Worm (Caenorhabditis elegans) whole organism, L1 larva: ENCODE measurements around the gene Y80D4G.2.

Experiments used
- C16A3.4 ChIP-seq: fragments of 150-350 bp; optimal IDR thresholded peaks from 2 replicates; lab custom pipeline; 2014; ENCODE audit warnings: missing biosample characterization, missing genetic modification characterization
- C34B4.2 ChIP-seq: sonication (generic microtip); optimal IDR thresholded peaks from 2 replicates; lab custom pipeline; 2017; ENCODE audit warnings: mild to moderate bottlenecking, missing genetic modification characterization, missing compliant biosample characterization
- F16B12.6 ChIP-seq: fragments of 150-350 bp; optimal IDR thresholded peaks from 2 replicates; lab custom pipeline; 2014; ENCODE audit warnings: missing biosample characterization, missing genetic modification characterization
- aly-2 ChIP-seq: fragments of 150-350 bp; optimal IDR thresholded peaks from 2 replicates; lab custom pipeline; 2014; ENCODE audit warnings: missing biosample characterization, missing genetic modification characterization
- ama-1 ChIP-seq: fragments of 150-350 bp; optimal IDR thresholded peaks from 2 replicates; lab custom pipeline; 2014
- blmp-1 ChIP-seq: fragments of 150-350 bp; optimal IDR thresholded peaks from 2 replicates; lab custom pipeline; 2014; ENCODE audit warnings: missing biosample characterization, missing genetic modification characterization
- ceh-8 ChIP-seq: fragments of 200-800 bp; sonication (Bioruptor generic); optimal IDR thresholded peaks from 2 replicates; lab custom pipeline; 2018; ENCODE audit warnings: mild to moderate bottlenecking, missing genetic modification characterization, moderate library complexity, missing compliant biosample characterization
- ceh-82 ChIP-seq, 3 experiments: fragments of 150-350 bp in 1 of 3; sonication (generic microtip) in 2 of 3; optimal IDR thresholded peaks; 2 replicates each; lab custom pipeline; 2014 to 2017; ENCODE audit warnings: missing biosample characterization in 3 of 3, missing genetic modification characterization in 3 of 3
- ces-1 ChIP-seq: fragments of 150-350 bp; optimal IDR thresholded peaks from 2 replicates; lab custom pipeline; 2014; ENCODE audit warnings: missing biosample characterization, missing genetic modification reagents, missing genetic modification characterization
- dpl-1 ChIP-seq, 3 experiments: fragments of 150-350 bp in 2 of 3; sonication (generic microtip) in 1 of 3; optimal IDR thresholded peaks; 2 replicates each; lab custom pipeline; 2014 to 2017; ENCODE audit warnings: missing biosample characterization in 3 of 3, missing genetic modification characterization in 3 of 3, missing genetic modification reagents in 3 of 3
- dsc-1 ChIP-seq: sonication (generic microtip); optimal IDR thresholded peaks from 2 replicates; lab custom pipeline; 2016; ENCODE audit warnings: mild to moderate bottlenecking, missing genetic modification characterization, missing compliant biosample characterization
- efl-1 ChIP-seq, 4 experiments: fragments of 150-350 bp; optimal IDR thresholded peaks in 3 of 4; peaks in 1 of 4; 1 replicate in 1 of 4; 2 replicates in 3 of 4; lab custom pipeline; 2014; ENCODE audit warnings: missing biosample characterization in 2 of 4, missing genetic modification characterization in 2 of 4, missing genetic modification reagents in 2 of 4
- efl-3 ChIP-seq: fragments of 200-800 bp; sonication (Bioruptor generic); optimal IDR thresholded peaks from 2 replicates; lab custom pipeline; 2018; ENCODE audit warnings: mild to moderate bottlenecking, missing genetic modification characterization, missing compliant biosample characterization
- elt-3 ChIP-seq, 6 experiments: fragments of 150-350 bp in 1 of 6; sonication (generic microtip); optimal IDR thresholded peaks; 2 replicates each; lab custom pipeline; 2017 to 2018; ENCODE audit warnings: missing biosample characterization in 6 of 6, missing genetic modification characterization in 6 of 6, inconsistent platforms in 1 of 6
- fkh-10 ChIP-seq: sonication (generic microtip); optimal IDR thresholded peaks from 2 replicates; lab custom pipeline; 2017; ENCODE audit warnings: missing biosample characterization, missing genetic modification reagents, missing genetic modification characterization
- fkh-8 ChIP-seq: sonication (generic microtip); optimal IDR thresholded peaks from 2 replicates; lab custom pipeline; 2016; ENCODE audit warnings: mild to moderate bottlenecking, missing genetic modification characterization, missing compliant biosample characterization
- fos-1 ChIP-seq: fragments of 150-350 bp; optimal IDR thresholded peaks from 2 replicates; lab custom pipeline; 2014; ENCODE audit warnings: missing biosample characterization, missing genetic modification characterization
- hlh-4 ChIP-seq: sonication (generic microtip); optimal IDR thresholded peaks from 2 replicates; lab custom pipeline; 2016; ENCODE audit warnings: mild to moderate bottlenecking, missing genetic modification characterization, missing compliant biosample characterization
- isw-1 ChIP-seq: fragments of 200-800 bp; sonication (Bioruptor generic); IDR thresholded peaks from 2 replicates; pipeline ENCODE4 v1.3.6; 2022; ENCODE audit warnings: missing genetic modification characterization, missing compliant biosample characterization
- jun-1 ChIP-seq: fragments of 150-350 bp; optimal IDR thresholded peaks from 2 replicates; lab custom pipeline; 2014; ENCODE audit warnings: missing biosample characterization, missing genetic modification reagents, missing genetic modification characterization
- lin-14 ChIP-seq: fragments of 200-800 bp; sonication (Bioruptor generic); optimal IDR thresholded peaks from 2 replicates; lab custom pipeline; 2018; ENCODE audit warnings: mild to moderate bottlenecking, missing genetic modification characterization, moderate library complexity, missing compliant biosample characterization
- lin-15B ChIP-seq: fragments of 150-350 bp; sonication (generic microtip); optimal IDR thresholded peaks from 3 replicates; lab custom pipeline; 2014; ENCODE audit warnings: missing biosample characterization, missing genetic modification characterization
- lin-35 ChIP-seq, 2 experiments: fragments of 150-350 bp; optimal IDR thresholded peaks; 2 replicates each; lab custom pipeline; 2014; ENCODE audit warnings: missing biosample characterization in 2 of 2, missing genetic modification characterization in 2 of 2, missing genetic modification reagents in 2 of 2
- lin-39 ChIP-seq: fragments of 150-350 bp; optimal IDR thresholded peaks from 2 replicates; lab custom pipeline; 2014; ENCODE audit warnings: missing biosample characterization, missing genetic modification reagents, missing genetic modification characterization
- lsy-2 ChIP-seq, 2 experiments: fragments of 150-350 bp; optimal IDR thresholded peaks; 2 replicates each; lab custom pipeline; 2014; ENCODE audit warnings: missing biosample characterization in 2 of 2, missing genetic modification characterization in 2 of 2
- mdl-1 ChIP-seq, 2 experiments: fragments of 150-350 bp; optimal IDR thresholded peaks; 2 replicates each; lab custom pipeline; 2014 to 2017; ENCODE audit warnings: missing biosample characterization in 2 of 2, missing genetic modification characterization in 2 of 2, inconsistent platforms in 1 of 2
- mef-2 ChIP-seq: fragments of 150-350 bp; optimal IDR thresholded peaks from 2 replicates; lab custom pipeline; 2014; ENCODE audit warnings: missing biosample characterization, missing genetic modification characterization
- mep-1 ChIP-seq: fragments of 150-350 bp; optimal IDR thresholded peaks from 2 replicates; lab custom pipeline; 2014; ENCODE audit warnings: missing biosample characterization, missing genetic modification characterization
- nhr-11 ChIP-seq: fragments of 150-350 bp; optimal IDR thresholded peaks from 2 replicates; lab custom pipeline; 2014; ENCODE audit warnings: missing biosample characterization, missing genetic modification characterization
- nhr-237 ChIP-seq: fragments of 150-350 bp; optimal IDR thresholded peaks from 2 replicates; lab custom pipeline; 2014; ENCODE audit warnings: missing biosample characterization, missing genetic modification characterization
- nhr-47 ChIP-seq: sonication (generic microtip); optimal IDR thresholded peaks from 2 replicates; lab custom pipeline; 2016; ENCODE audit warnings: mild to moderate bottlenecking, missing genetic modification characterization, moderate library complexity, missing compliant biosample characterization
- nhr-71 ChIP-seq: sonication (generic microtip); optimal IDR thresholded peaks from 2 replicates; lab custom pipeline; 2016; ENCODE audit warnings: mild to moderate bottlenecking, missing genetic modification characterization, moderate library complexity, missing compliant biosample characterization
- nhr-76 ChIP-seq: sonication (generic microtip); optimal IDR thresholded peaks from 2 replicates; lab custom pipeline; 2017; ENCODE audit warnings: missing biosample characterization, missing genetic modification characterization
- nhr-77 ChIP-seq: fragments of 150-350 bp; optimal IDR thresholded peaks from 2 replicates; lab custom pipeline; 2014; ENCODE audit warnings: missing biosample characterization, missing genetic modification characterization
- nhr-85 ChIP-seq: sonication (generic microtip); peaks from one replicate; lab custom pipeline; 2016; ENCODE audit warnings: missing genetic modification characterization, inconsistent platforms, missing compliant biosample characterization
- rnt-1 ChIP-seq: sonication (generic microtip); optimal IDR thresholded peaks from 2 replicates; lab custom pipeline; 2016; ENCODE audit warnings: mild to moderate bottlenecking, missing genetic modification characterization, moderate library complexity, missing compliant biosample characterization
- snu-23 ChIP-seq: sonication (generic microtip); optimal IDR thresholded peaks from 2 replicates; lab custom pipeline; 2016; ENCODE audit warnings: missing genetic modification characterization, missing compliant biosample characterization
- swsn-7 ChIP-seq: sonication (generic microtip); optimal IDR thresholded peaks from 2 replicates; lab custom pipeline; 2016; ENCODE audit warnings: missing genetic modification characterization, missing compliant biosample characterization
- tbx-2 ChIP-seq: sonication (generic microtip); optimal IDR thresholded peaks from 2 replicates; lab custom pipeline; 2016; ENCODE audit warnings: missing genetic modification characterization, missing compliant biosample characterization
- tlp-1 ChIP-seq: fragments of 150-350 bp; optimal IDR thresholded peaks from 2 replicates; lab custom pipeline; 2014; ENCODE audit warnings: missing biosample characterization, missing genetic modification characterization
- unc-62 ChIP-seq: fragments of 150-350 bp; optimal IDR thresholded peaks from 2 replicates; lab custom pipeline; 2014; ENCODE audit warnings: missing biosample characterization, missing genetic modification reagents, missing genetic modification characterization
- unc-86 ChIP-seq: sonication (generic microtip); optimal IDR thresholded peaks from 2 replicates; lab custom pipeline; 2016; ENCODE audit warnings: missing genetic modification characterization, missing compliant biosample characterization
- xbp-1 ChIP-seq: sonication (generic microtip); optimal IDR thresholded peaks from 2 replicates; lab custom pipeline; 2016; ENCODE audit warnings: missing genetic modification characterization, missing compliant biosample characterization
- ztf-4 ChIP-seq: fragments of 150-350 bp; optimal IDR thresholded peaks from 2 replicates; lab custom pipeline; 2014; ENCODE audit warnings: missing biosample characterization, missing genetic modification characterization

Gene Y80D4G.2

DNA sequence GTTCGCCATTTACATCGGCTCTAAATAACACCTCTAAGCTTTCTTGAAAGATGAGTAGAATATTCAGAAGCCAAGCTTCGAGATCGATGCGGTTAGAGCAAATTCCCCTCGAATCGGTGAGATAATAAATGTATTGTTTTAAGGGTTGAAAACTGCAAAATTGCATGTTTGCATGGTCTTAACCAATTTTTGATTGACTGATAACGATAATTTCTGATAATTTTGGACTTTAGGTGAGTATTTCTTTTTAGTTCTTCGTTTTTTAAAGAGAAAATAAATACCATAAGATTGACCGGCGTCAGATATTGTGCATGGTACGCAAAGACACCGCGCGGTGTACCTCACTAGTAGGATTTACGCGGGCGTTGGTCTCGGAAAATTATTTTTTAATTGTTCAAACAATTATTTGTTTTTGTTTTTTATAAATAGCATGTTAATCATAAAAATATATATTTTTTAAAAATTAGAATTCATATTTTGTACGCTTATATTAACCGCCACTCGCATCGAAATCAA, 10.2 kb downstream of the Y80D4G.2 start, which contains the start of gene cup-5 (continued):
- TF ChIP-seq nhr-85 (tag; lab: Kevin White, UChicago) (peak; percentile 49), nhr-76 (no peak), efl-3 (no peak), rnt-1 (tag; lab: Kevin White, UChicago) (peak; percentile 38), aly-2 (tag; lab: Kevin White, UChicago) (peak; percentile 16), lin-15B (tag; lab: Kevin White, UChicago) (no peak), lin-39 (tag; lab: Kevin White, UChicago) (no peak), lin-35 (GFP tag; optimal IDR thresholded peaks at IDR 0.05; lab: Kevin White, UChicago) (peak; percentile 15 to 66), C34B4.2 (tag; lab: Kevin White, UChicago) (no peak), hlh-4 (tag; lab: Kevin White, UChicago) (no peak), C16A3.4 (tag; lab: Kevin White, UChicago) (peak; percentile 32), xbp-1 (tag; lab: Kevin White, UChicago) (peak; percentile 30), mdl-1 (tag; optimal IDR thresholded peaks at IDR 0.05; lab: Kevin White, UChicago) (no peak), fkh-8 (tag; lab: Kevin White, UChicago) (no peak), mef-2 (tag; lab: Kevin White, UChicago) (no peak), nhr-77 (tag; lab: Kevin White, UChicago) (no peak)

DNA sequence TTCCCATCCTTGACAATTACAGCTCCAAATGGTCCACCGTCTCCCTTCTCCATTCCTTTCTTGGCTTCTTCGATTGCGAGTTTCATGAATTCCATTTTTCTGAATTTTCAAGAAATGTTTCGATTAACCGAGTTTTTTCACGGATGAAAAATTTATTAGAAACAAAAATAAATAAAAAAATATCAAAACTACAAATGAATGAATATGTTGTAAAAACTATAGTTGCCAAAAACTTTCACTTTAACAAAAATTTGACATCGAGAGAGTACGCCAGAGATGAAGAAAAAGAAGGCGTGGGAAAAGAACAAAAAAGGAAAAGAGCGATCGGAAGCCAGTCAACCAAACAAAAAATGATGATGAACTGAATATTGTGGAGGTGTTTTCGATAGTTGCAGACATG, 11.5 kb downstream of the Y80D4G.2 start, which contains the start of gene R13A5.10:
Gene R13A5.10, minus strand, starts transcription at position 101 of the 400 bp plus-strand sequence.
- TF ChIP-seq ama-1: no peak
- no peak for TF ChIP-seq lsy-2 (tag; optimal IDR thresholded peaks at IDR 0.05; lab: Kevin White, UChicago)
- peak; percentile 90 for TF ChIP-seq blmp-1
- TF ChIP-seq elt-3 (tag; optimal IDR thresholded peaks at IDR 0.05; lab: Kevin White, UChicago): no peak
- TF ChIP-seq nhr-77 (tag; lab: Kevin White, UChicago): no peak

DNA sequence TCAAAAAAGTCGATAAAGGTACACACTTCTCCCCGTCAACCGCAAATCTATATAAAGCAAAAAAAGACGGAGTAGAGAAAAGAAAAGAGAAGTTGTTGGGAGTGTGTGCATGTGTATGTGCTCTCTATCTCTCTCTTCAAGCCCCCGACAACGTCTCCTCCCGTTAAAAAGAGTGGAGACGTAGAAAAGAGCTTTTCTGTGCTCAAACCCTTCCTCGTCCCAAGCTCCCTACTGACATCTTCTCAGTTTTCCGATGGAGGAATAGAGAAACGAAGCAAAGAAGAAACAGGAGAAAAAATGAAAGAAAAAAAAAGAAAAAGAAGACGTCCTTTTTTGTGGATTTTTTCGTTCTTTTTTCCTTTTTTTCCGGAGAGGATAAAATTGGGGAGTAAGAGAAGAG, 13.8 kb downstream of the Y80D4G.2 start:
- TF ChIP-seq lin-14 (peak; percentile 86), snu-23 (peak; percentile 42), mep-1 (peak; percentile 13), fkh-10 (GFP tag; lab: Kevin White, UChicago) (peak; percentile 59), nhr-71 (tag; lab: Kevin White, UChicago) (peak; percentile 51), F16B12.6 (tag; lab: Kevin White, UChicago) (peak; percentile 10), dpl-1 (GFP tag; optimal IDR thresholded peaks at IDR 0.05; lab: Kevin White, UChicago) (peak in 1 of 3 experiments; percentile 25), blmp-1 (no peak), lsy-2 (tag; optimal IDR thresholded peaks at IDR 0.05; lab: Kevin White, UChicago) (peak; percentile 5 to 64), lin-39 (tag; lab: Kevin White, UChicago) (no peak), tlp-1 (tag; lab: Kevin White, UChicago) (no peak), efl-1 (optimal IDR thresholded peaks at IDR 0.05; lab: Kevin White, UChicago) (peak; percentile 20 to 25), efl-1 (GFP tag; optimal IDR thresholded peaks at IDR 0.05 in 1 of 2; lab: Kevin White, UChicago) (peak in 1 of 2 experiments; percentile 21), ztf-4 (tag; lab: Kevin White, UChicago) (no peak), unc-86 (tag; lab: Kevin White, UChicago) (peak; percentile 42), dsc-1 (tag; lab: Kevin White, UChicago) (no peak), nhr-237 (tag; lab: Kevin White, UChicago) (no peak), jun-1 (tag; lab: Kevin White, UChicago) (no peak), nhr-11 (tag; lab: Kevin White, UChicago) (no peak), ceh-8 (GFP tag; lab: Kevin White, UChicago) (no peak), isw-1 (GFP tag; lab: Robert Waterston, UW) (peak; percentile 21), fos-1 (tag; lab: Kevin White, UChicago) (peak; percentile 15), nhr-47 (tag; lab: Kevin White, UChicago) (peak; percentile 22), tbx-2 (tag; lab: Kevin White, UChicago) (peak; percentile 28), unc-62 (GFP tag; lab: Kevin White, UChicago) (no peak), ces-1 (no peak), swsn-7 (tag; lab: Kevin White, UChicago) (peak; percentile 25), ceh-82 (tag; optimal IDR thresholded peaks at IDR 0.05; lab: Kevin White, UChicago) (peak in 2 of 3 experiments; percentile 4 to 67), lin-35 (GFP tag; optimal IDR thresholded peaks at IDR 0.05; lab: Kevin White, UChicago) (peak in 1 of 2 experiments; percentile 35), fkh-8 (tag; lab: Kevin White, UChicago) (peak; percentile 56)
